Worm (Caenorhabditis elegans) whole organism, early embryonic: ENCODE data around the gene K07F5.22.

Source experiments
- F13C5.2 ChIP-seq: sonication (generic microtip); optimal IDR thresholded peaks from 2 replicates; lab custom pipeline; 2017; ENCODE audit warnings: mild to moderate bottlenecking, missing genetic modification characterization, inconsistent platforms, missing compliant biosample characterization
- ama-1 ChIP-seq: fragments of 150-350 bp; optimal IDR thresholded peaks from 2 replicates; lab custom pipeline; 2014
- ceh-13 ChIP-seq: fragments of 200-800 bp; sonication (Bioruptor generic); optimal IDR thresholded peaks from 2 replicates; lab custom pipeline; 2018; ENCODE audit warnings: mild to moderate bottlenecking, missing genetic modification characterization, missing compliant biosample characterization
- ceh-36 ChIP-seq: sonication (generic microtip); optimal IDR thresholded peaks from 2 replicates; lab custom pipeline; 2016; ENCODE audit warnings: missing genetic modification characterization, inconsistent platforms, missing compliant biosample characterization
- flt-1 ChIP-seq: fragments of 200-800 bp; sonication (Bioruptor generic); IDR thresholded peaks from 2 replicates; pipeline ENCODE4 v1.3.6; 2022; ENCODE audit warnings: missing genetic modification characterization, missing compliant biosample characterization
- hmbx-1 ChIP-seq: sonication (generic microtip); optimal IDR thresholded peaks from 2 replicates; lab custom pipeline; 2016; ENCODE audit warnings: mild to moderate bottlenecking, missing genetic modification characterization, missing compliant biosample characterization
- hmg-4 ChIP-seq: fragments of 200-800 bp; sonication (Bioruptor generic); optimal IDR thresholded peaks from 2 replicates; lab custom pipeline; 2018; ENCODE audit warnings: mild to moderate bottlenecking, missing genetic modification characterization, missing compliant biosample characterization
- hnd-1 ChIP-seq: sonication (generic microtip); optimal IDR thresholded peaks from 2 replicates; lab custom pipeline; 2016; ENCODE audit warnings: missing genetic modification characterization, missing compliant biosample characterization
- pes-1 ChIP-seq: fragments of 200-800 bp; sonication (Bioruptor generic); IDR thresholded peaks from 2 replicates; pipeline ENCODE4 v1.3.6; 2022; ENCODE audit warnings: missing genetic modification reagents, missing genetic modification characterization, missing compliant biosample characterization
- scrt-1 ChIP-seq: fragments of 200-800 bp; sonication (Bioruptor generic); IDR thresholded peaks from 2 replicates; pipeline ENCODE4 v1.3.6; 2022; ENCODE audit warnings: missing genetic modification characterization, missing compliant biosample characterization
- sea-1 ChIP-seq: fragments of 200-800 bp; sonication (Bioruptor generic); conservative IDR thresholded peaks from 2 replicates; pipeline ENCODE4 v1.3.6; 2022; ENCODE audit warnings: missing genetic modification characterization, missing compliant biosample characterization

DNA sequence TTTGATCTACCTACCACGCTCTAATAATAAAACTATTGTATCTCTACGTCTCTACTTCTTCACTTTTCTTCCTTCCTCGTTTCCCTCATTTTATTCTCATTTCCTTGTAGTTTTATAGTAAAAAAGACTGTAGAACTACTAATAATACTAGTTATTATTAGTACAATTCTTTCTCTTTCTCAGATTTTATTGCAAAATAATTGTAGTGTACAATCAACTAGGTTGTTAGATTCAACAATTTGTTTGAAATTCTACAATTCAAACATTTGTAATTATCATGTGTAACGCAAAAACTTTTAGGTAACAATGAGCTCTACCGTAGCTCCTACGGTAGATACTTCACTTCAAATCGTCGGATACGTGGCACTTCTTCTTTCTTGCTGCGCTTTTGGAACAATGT is 9.2 kb upstream of the K07F5.22 start, which contains the start of gene K07F5.12:
- TF ChIP-seq ama-1 (lab: Kevin White, UChicago): no peak
- no peak for TF ChIP-seq hnd-1 (tag; lab: Kevin White, UChicago)
- TF ChIP-seq flt-1: no peak
- no peak for TF ChIP-seq ceh-36 (tag; lab: Kevin White, UChicago)
- no peak for TF ChIP-seq hmg-4 (GFP tag; lab: Kevin White, UChicago)
- no peak for TF ChIP-seq pes-1
- TF ChIP-seq sea-1 (GFP tag; lab: Robert Waterston, UW): no peak
- no peak for TF ChIP-seq ceh-13 (GFP tag; lab: Kevin White, UChicago)
- no peak for TF ChIP-seq scrt-1 (GFP tag; lab: Robert Waterston, UW)
- no peak for TF ChIP-seq hmbx-1 (tag; lab: Kevin White, UChicago)
- TF ChIP-seq F13C5.2 (tag; lab: Kevin White, UChicago): no peak
